Worm (Caenorhabditis elegans): Measurements from ENCODE around the gene rsd-2.

The rsd-2 gene

DNA sequence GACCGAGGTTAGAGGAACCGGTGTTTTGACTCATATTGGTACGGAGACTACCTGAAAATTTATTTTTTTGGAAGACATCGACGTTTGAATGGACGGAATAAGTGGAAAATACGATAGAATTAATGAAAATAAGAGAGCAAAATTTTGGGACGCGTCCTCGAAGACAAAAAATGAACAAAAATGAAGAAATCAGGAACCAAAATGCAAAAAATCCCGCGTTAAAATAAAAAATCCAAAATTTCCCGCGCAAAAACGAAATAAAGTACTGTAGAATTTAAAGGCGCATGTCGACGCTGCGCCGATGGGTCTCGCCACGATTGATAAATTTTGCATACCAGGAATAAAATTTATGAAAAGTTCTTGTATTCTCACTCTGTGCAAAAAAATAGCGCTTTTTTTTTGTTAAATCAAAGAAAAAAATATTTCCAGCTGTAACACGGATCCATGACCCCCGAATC is 27.9 kb downstream of the rsd-2 start, which contains the start of gene puf-3:
puf-3 (minus strand) TSS at position 51 of the 458 bp plus-strand sequence.
- TF ChIP-seq lin-11 (tag; optimal IDR thresholded peaks at IDR 0.05) (no peak), dmd-4 (tag; optimal IDR thresholded peaks at IDR 0.05; ENCODE audit: borderline replicate concordance) (no peak), rnt-1 (tag; optimal IDR thresholded peaks at IDR 0.05) (no peak), zip-5 (tag; optimal IDR thresholded peaks at IDR 0.05) (no peak), elt-2 (tag; optimal IDR thresholded peaks at IDR 0.05) (no peak), odd-2 (tag; optimal IDR thresholded peaks at IDR 0.05) (no peak), ceh-31 (tag; optimal IDR thresholded peaks at IDR 0.05) (no peak), ceh-24 (tag; optimal IDR thresholded peaks at IDR 0.05) (no peak), dve-1 (tag; optimal IDR thresholded peaks at IDR 0.05) (no peak), nhr-232 (tag; optimal IDR thresholded peaks at IDR 0.05) (no peak), unc-86 (tag; optimal IDR thresholded peaks at IDR 0.05) (no peak), pha-2 (tag; optimal IDR thresholded peaks at IDR 0.05) (no peak), nhr-11 (tag; optimal IDR thresholded peaks at IDR 0.05) (no peak), madf-2 (tag; optimal IDR thresholded peaks at IDR 0.05) (no peak), C38D4.7 (GFP tag; optimal IDR thresholded peaks at IDR 0.05) (no peak), fkh-6 (tag; optimal IDR thresholded peaks at IDR 0.05) (no peak), lim-6 (tag; optimal IDR thresholded peaks at IDR 0.05) (no peak), ceh-18 (tag; optimal IDR thresholded peaks at IDR 0.05) (no peak), npax-4 (tag; optimal IDR thresholded peaks at IDR 0.05) (no peak)

DNA sequence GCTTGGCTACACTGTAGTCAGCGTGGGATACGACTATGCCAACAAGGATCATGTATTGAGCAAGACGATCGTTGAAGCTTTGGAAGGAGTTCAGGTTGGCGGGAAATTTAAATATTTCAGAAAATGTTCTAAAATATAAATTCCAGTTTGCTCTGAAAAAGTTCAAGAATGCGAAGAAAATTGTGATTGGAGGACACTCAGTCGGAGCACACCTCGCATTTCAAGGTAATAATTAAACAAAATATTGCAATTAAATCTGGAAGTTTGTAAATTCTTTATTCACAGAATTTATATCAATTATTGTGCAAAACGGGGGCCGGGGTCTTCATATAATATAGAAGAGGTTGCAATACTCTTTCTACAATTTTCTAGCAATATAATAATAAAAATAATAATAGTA is 30.0 kb downstream of the rsd-2 start:
- TF ChIP-seq pag-3 (tag; optimal IDR thresholded peaks at IDR 0.05; ENCODE audit: borderline replicate concordance), result no peak

DNA sequence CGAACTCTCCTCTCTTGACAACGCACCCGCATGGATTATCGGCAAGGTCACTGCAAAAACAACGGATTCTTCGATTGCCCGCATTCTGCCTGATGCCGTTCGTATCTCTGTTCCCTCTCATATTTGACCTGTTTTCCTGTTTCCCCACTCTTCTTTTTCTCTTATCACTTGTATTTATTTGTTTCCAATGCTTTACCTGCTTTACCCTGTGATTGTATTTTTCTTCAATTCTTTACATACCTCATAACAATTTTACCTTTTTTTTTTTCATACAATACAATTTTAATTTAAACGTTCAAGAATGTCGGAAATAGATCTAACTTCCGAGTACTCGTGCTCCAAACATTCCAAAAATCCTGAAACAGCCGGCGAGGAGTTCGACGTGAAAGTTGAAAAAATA is 31.1 kb downstream of the rsd-2 start, which contains the start of gene afmd-2:
afmd-2 (plus strand) TSS at position 301 of the 400 bp plus-strand sequence.
- no peak for TF ChIP-seq ceh-31 (tag; optimal IDR thresholded peaks at IDR 0.05)
- no peak for TF ChIP-seq hlh-30 (tag; optimal IDR thresholded peaks at IDR 0.05; ENCODE audit: insufficient read depth)
- no peak for TF ChIP-seq elt-2 (tag; optimal IDR thresholded peaks at IDR 0.05)
- no peak for TF ChIP-seq lin-11 (tag; optimal IDR thresholded peaks at IDR 0.05)
- TF ChIP-seq nhr-232 (tag; optimal IDR thresholded peaks at IDR 0.05), result no peak
- TF ChIP-seq pha-4 (tag; optimal IDR thresholded peaks at IDR 0.05), result no peak

DNA sequence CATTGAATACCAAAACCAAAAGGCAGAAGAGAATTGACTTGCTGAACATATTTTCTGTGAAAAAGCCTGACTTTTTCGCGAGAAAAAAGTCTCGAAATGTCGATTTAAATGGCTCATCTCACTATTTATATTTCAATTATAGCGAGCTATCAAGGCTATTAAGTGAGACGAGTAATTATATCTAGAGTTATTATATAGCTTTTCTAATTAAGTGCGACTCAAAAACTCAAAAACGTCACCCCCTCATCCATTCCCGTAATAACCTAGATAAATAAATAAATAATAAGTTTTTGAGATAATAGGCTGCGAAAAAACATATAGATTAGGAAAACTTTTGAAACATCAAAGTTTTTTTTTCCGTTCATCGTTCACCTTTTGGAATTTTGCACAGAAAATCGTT is 34.4 kb downstream of the rsd-2 start, which contains the start of gene nlp-17:
nlp-17 (minus strand) TSS at position 101 of the 400 bp plus-strand sequence.
- TF ChIP-seq elt-4 (tag; optimal IDR thresholded peaks at IDR 0.05) (no peak), ceh-6 (GFP tag; optimal IDR thresholded peaks at IDR 0.05) (no peak)

DNA sequence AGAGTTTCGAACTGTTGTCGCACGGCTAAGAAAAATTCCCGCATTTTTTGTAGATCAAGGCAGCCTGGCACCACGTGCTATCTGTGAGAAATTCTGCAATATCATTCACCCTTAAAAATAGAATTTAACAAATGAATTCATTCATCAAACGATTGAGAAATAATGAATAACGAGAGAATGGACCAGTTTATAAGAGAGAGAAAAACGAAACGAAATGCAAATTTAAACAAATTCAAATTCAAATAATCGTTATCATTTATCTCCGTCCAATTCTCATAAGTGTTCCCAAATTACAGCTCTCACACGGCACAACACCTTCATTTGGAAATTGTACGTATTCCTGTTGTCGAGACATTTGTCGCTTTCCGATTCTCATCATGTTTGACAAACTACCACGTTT is 34.9 kb downstream of the rsd-2 start, which contains the start of gene seld-1:
seld-1 (plus strand) TSS at position 301 of the 400 bp plus-strand sequence.
- TF ChIP-seq ceh-6 (GFP tag; optimal IDR thresholded peaks at IDR 0.05) (no peak), dve-1 (tag; optimal IDR thresholded peaks at IDR 0.05) (no peak), ceh-30 (tag; optimal IDR thresholded peaks at IDR 0.05) (no peak), sox-2 (GFP tag; IDR thresholded peaks at IDR 0.05) (no peak), nfya-1 (tag; optimal IDR thresholded peaks at IDR 0.05) (no peak), pax-1 (tag; optimal IDR thresholded peaks at IDR 0.05) (no peak), T23F11.4 (GFP tag; optimal IDR thresholded peaks at IDR 0.05) (no peak), unc-3 (GFP tag; conservative IDR thresholded peaks at IDR 0.05) (no peak), unc-3 (tag; optimal IDR thresholded peaks at IDR 0.05) (no peak), syd-9 (tag; optimal IDR thresholded peaks at IDR 0.05) (no peak), ama-1 (optimal IDR thresholded peaks at IDR 0.05) (no peak), ceh-2 (tag; optimal IDR thresholded peaks at IDR 0.05) (no peak), ahr-1 (tag; optimal IDR thresholded peaks at IDR 0.05) (no peak), F13H6.1 (tag; optimal IDR thresholded peaks at IDR 0.05) (no peak), C08G9.2 (tag; optimal IDR thresholded peaks at IDR 0.05) (no peak), nhr-11 (tag; optimal IDR thresholded peaks at IDR 0.05) (no peak)

Measured in whole organism, late embryonic.